Fruit fly (Drosophila melanogaster): Measurements from ENCODE around the gene MED18.

The MED18 gene

dm6 chrX:1858867-1859266, 6.8 kb upstream of the MED18 start, which contains the start of gene Lamtor5 (continued):
- TF ChIP-seq eg (GFP tag; IDR thresholded peaks at IDR 0.05) (peak; percentile 42; the same call in 1 of the 3 replicates), Eip78C (GFP tag) (peak; percentile 72), CG10669 (GFP tag; optimal IDR thresholded peaks at IDR 0.05) (peak; percentile 39), Hr38 (GFP tag; optimal IDR thresholded peaks at IDR 0.05) (no peak), svp (GFP tag) (peak; percentile 83), CG1621 (tag; optimal IDR thresholded peaks at IDR 0.05) (no peak), dsx (GFP tag; optimal IDR thresholded peaks at IDR 0.05; ENCODE audit: poor library complexity, severe bottlenecking) (peak; percentile 23), Gug (GFP tag; IDR thresholded peaks at IDR 0.05) (no peak), topi (GFP tag; optimal IDR thresholded peaks at IDR 0.05) (peak; percentile 70), Ets21C (GFP tag; optimal IDR thresholded peaks at IDR 0.05) (peak; percentile 6), spab (GFP tag; optimal IDR thresholded peaks at IDR 0.05) (no peak), acj6 (GFP tag; optimal IDR thresholded peaks at IDR 0.05) (peak; percentile 49), CG6163 (GFP tag; IDR thresholded peaks at IDR 0.05) (peak; percentile 63), CG8632 (GFP tag; optimal IDR thresholded peaks at IDR 0.05) (peak; percentile 36), Hr4 (GFP tag; optimal IDR thresholded peaks at IDR 0.05) (peak; percentile 45), CG11902 (GFP tag; optimal IDR thresholded peaks at IDR 0.05) (no peak), CG4318 (GFP tag; optimal IDR thresholded peaks at IDR 0.05) (no peak), fkh (GFP tag; optimal IDR thresholded peaks at IDR 0.05) (no peak), fd85E (GFP tag; optimal IDR thresholded peaks at IDR 0.05) (peak; percentile 5), CG11294 (GFP tag; IDR thresholded peaks at IDR 0.05) (no peak), fd59A (GFP tag; optimal IDR thresholded peaks at IDR 0.05) (peak; percentile 10), OdsH (GFP tag; optimal IDR thresholded peaks at IDR 0.05) (peak; percentile 34), Eip93F (GFP tag; optimal IDR thresholded peaks at IDR 0.05) (no peak), lz (GFP tag; optimal IDR thresholded peaks at IDR 0.05) (peak; percentile 63), CG8319 (GFP tag; optimal IDR thresholded peaks at IDR 0.05) (no peak), CG6276 (GFP tag; optimal IDR thresholded peaks at IDR 0.05) (no peak), achi (GFP tag; optimal IDR thresholded peaks at IDR 0.05) (peak; percentile 41), Smox (GFP tag; optimal IDR thresholded peaks at IDR 0.05) (peak; percentile 51), cyc (GFP tag; optimal IDR thresholded peaks at IDR 0.05) (peak; percentile 14), CG11762 (GFP tag; optimal IDR thresholded peaks at IDR 0.05; ENCODE audit: insufficient read depth) (no peak), CG6854 (GFP tag; optimal IDR thresholded peaks at IDR 0.05) (no peak)

- TF ChIP-seq CG9139 (GFP tag; optimal IDR thresholded peaks at IDR 0.05) (no peak), Sox102F (GFP tag; optimal IDR thresholded peaks at IDR 0.05) (no peak), svp (GFP tag) (peak; percentile 92), Eip93F (GFP tag; optimal IDR thresholded peaks at IDR 0.05) (no peak), acj6 (GFP tag; optimal IDR thresholded peaks at IDR 0.05) (no peak), pdm3 (GFP tag; optimal IDR thresholded peaks at IDR 0.05) (no peak), Sox14 (GFP tag; optimal IDR thresholded peaks at IDR 0.05) (peak; percentile 93), CG4318 (GFP tag; optimal IDR thresholded peaks at IDR 0.05) (no peak), CG11762 (GFP tag; optimal IDR thresholded peaks at IDR 0.05; ENCODE audit: insufficient read depth) (peak; percentile 70), esn (GFP tag; optimal IDR thresholded peaks at IDR 0.05) (peak; percentile 92), net (GFP tag; optimal IDR thresholded peaks at IDR 0.05) (peak; percentile 81), fd85E (GFP tag; optimal IDR thresholded peaks at IDR 0.05) (no peak), vri (GFP tag; optimal IDR thresholded peaks at IDR 0.05) (no peak), dac (GFP tag; optimal IDR thresholded peaks at IDR 0.05) (no peak), CG6854 (GFP tag; optimal IDR thresholded peaks at IDR 0.05) (peak; percentile 16), Blimp-1 (GFP tag; optimal IDR thresholded peaks at IDR 0.05) (no peak), CG34406 (GFP tag; optimal IDR thresholded peaks at IDR 0.05) (peak; percentile 83), Eip75B (GFP tag; optimal IDR thresholded peaks at IDR 0.05) (peak; percentile 89), CG32006 (GFP tag; optimal IDR thresholded peaks at IDR 0.05) (peak; percentile 87), CG8119 (GFP tag; IDR thresholded peaks at IDR 0.05) (peak; percentile 73; the same call in 2 of the 3 replicates), Hr4 (GFP tag; optimal IDR thresholded peaks at IDR 0.05) (no peak), CG8632 (GFP tag; optimal IDR thresholded peaks at IDR 0.05) (peak; percentile 85), CG1621 (tag; optimal IDR thresholded peaks at IDR 0.05) (peak; percentile 47), Ets96B (tag; optimal IDR thresholded peaks at IDR 0.05) (peak; percentile 72), achi (GFP tag; optimal IDR thresholded peaks at IDR 0.05) (peak; percentile 84), Hr39 (GFP tag; optimal IDR thresholded peaks at IDR 0.05) (peak; percentile 90), CG16779 (tag; optimal IDR thresholded peaks at IDR 0.05) (no peak), Sox15 (GFP tag; optimal IDR thresholded peaks at IDR 0.05) (peak; percentile 84), CG11902 (GFP tag; optimal IDR thresholded peaks at IDR 0.05) (no peak), Hr38 (GFP tag; optimal IDR thresholded peaks at IDR 0.05) (peak; percentile 23), CG6808 (GFP tag; optimal IDR thresholded peaks at IDR 0.05) (no peak), Ets21C (GFP tag; optimal IDR thresholded peaks at IDR 0.05) (peak; percentile 89)
Observed at dm6 chrX:1861620-1862184, 4.0 kb upstream of the MED18 start, which contains the start of gene deltaCOP. deltaCOP (minus strand) TSS chrX:1861790.

Data from whole organism, prepupa.